Fruit fly (Drosophila melanogaster): Measurements from ENCODE around the gene tkv.
A peak's percentile ranks its signal among the peaks of the same experiment; 100 is the strongest.

The tkv gene

DNA sequence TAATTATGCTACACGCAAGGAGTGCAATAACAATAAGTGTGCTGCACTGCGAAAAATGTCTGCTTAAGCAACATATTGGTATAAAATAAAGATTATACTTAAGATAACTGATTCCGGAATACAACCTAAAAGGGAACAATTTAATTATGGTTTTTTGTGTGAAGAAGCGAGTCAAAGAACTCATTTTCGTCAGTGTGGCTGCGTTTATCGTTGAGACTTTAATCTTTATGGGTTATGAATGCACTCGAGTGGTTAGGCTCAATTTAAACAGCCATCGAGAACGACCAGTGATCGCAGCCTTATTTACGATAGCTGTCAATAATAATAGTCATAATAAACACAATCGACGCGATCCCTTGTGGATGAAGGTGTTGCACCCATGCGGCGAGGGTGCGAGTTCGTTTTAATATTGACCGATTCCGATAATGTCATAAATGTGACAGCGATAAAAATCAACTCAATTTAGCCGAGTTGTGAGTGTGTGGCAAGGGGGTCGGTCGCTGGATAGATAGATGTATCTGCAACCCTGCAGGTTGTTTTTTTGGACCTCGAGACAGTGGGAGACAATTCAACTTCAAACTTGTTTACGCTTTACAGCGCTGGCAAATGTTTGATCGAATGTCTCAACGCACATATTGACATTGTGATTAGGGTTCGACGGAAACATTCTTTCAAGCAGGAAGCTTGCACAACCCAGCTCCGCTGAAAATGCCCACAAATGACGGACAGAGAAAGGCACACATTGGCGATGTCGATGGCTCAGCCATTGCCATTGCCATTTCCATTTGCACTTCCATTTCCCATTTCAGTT is 14.9 kb downstream of the tkv start (continued):
- TF ChIP-seq gsb-n (tag; optimal IDR thresholded peaks at IDR 0.05) (peak; percentile 65), gcm2 (GFP tag; optimal IDR thresholded peaks at IDR 0.05) (no peak), CG14965 (GFP tag; optimal IDR thresholded peaks at IDR 0.05; ENCODE audit: borderline replicate concordance) (no peak), Antp (GFP tag; optimal IDR thresholded peaks at IDR 0.05) (no peak), sc (optimal IDR thresholded peaks at IDR 0.05) (no peak), sc (GFP tag; optimal IDR thresholded peaks at IDR 0.05) (peak; percentile 60), CG6854 (GFP tag; optimal IDR thresholded peaks at IDR 0.05) (no peak), Dad (GFP tag; optimal IDR thresholded peaks at IDR 0.05) (no peak), CG9797 (GFP tag; optimal IDR thresholded peaks at IDR 0.05) (peak; percentile 32), HLHmδ (GFP tag; optimal IDR thresholded peaks at IDR 0.05) (peak; percentile 92), BtbVII (GFP tag; optimal IDR thresholded peaks at IDR 0.05) (peak; percentile 25), disco-r (GFP tag; optimal IDR thresholded peaks at IDR 0.05) (no peak), kay (GFP tag; optimal IDR thresholded peaks at IDR 0.05) (no peak), Dip3 (GFP tag; optimal IDR thresholded peaks at IDR 0.05) (no peak), tll (GFP tag; optimal IDR thresholded peaks at IDR 0.05) (no peak), CoRest (tag; optimal IDR thresholded peaks at IDR 0.05) (peak; percentile 15), tap (tag; optimal IDR thresholded peaks at IDR 0.05) (peak; percentile 23), Abd-B (GFP tag; optimal IDR thresholded peaks at IDR 0.05) (peak; percentile 38), gsb (GFP tag; IDR thresholded peaks at IDR 0.05) (no peak), zfh2 (GFP tag; optimal IDR thresholded peaks at IDR 0.05) (no peak), CG31388 (GFP tag; optimal IDR thresholded peaks at IDR 0.05) (no peak), ap (GFP tag; IDR thresholded peaks at IDR 0.05) (0 out of 2 replicates have a peak, but pooled peaks have one; percentile 36), tna (GFP tag; IDR thresholded peaks at IDR 0.05; ENCODE audit: partially characterized antibody) (no peak), zen (tag; optimal IDR thresholded peaks at IDR 0.05) (no peak), YL-1 (GFP tag; optimal IDR thresholded peaks at IDR 0.05) (peak; percentile 49), CG17912 (GFP tag; optimal IDR thresholded peaks at IDR 0.05) (no peak), CG11247 (GFP tag; IDR thresholded peaks at IDR 0.05) (no peak), Lim3 (GFP tag; IDR thresholded peaks at IDR 0.05) (no peak; the same call in 1 of the 2 replicates), prd (optimal IDR thresholded peaks at IDR 0.05) (no peak), prd (GFP tag; IDR thresholded peaks at IDR 0.05) (peak; percentile 20; the same call in 1 of the 3 replicates), CG7839 (tag; optimal IDR thresholded peaks at IDR 0.05) (peak; percentile 63), ro (GFP tag; IDR thresholded peaks at IDR 0.05) (no peak), crol (GFP tag; IDR thresholded peaks at IDR 0.05) (peak; percentile 31; the same call in 1 of the 2 replicates), Bgb (GFP tag; IDR thresholded peaks at IDR 0.05; ENCODE audit: partially characterized antibody) (no peak), CG16863 (GFP tag; optimal IDR thresholded peaks at IDR 0.05) (peak; percentile 39), tgo (GFP tag; IDR thresholded peaks at IDR 0.05) (peak; percentile 51), vfl (GFP tag; optimal IDR thresholded peaks at IDR 0.05) (no peak), caup (GFP tag; optimal IDR thresholded peaks at IDR 0.05; ENCODE audit: severe bottlenecking) (no peak), CG17802 (tag; optimal IDR thresholded peaks at IDR 0.05) (no peak), Atf6 (GFP tag; IDR thresholded peaks at IDR 0.05) (no peak), aop (GFP tag; IDR thresholded peaks at IDR 0.05) (0 out of 2 replicates have a peak, but pooled peaks have one; percentile 7), CG4820 (GFP tag; optimal IDR thresholded peaks at IDR 0.05) (no peak), CG8290 (GFP tag; optimal IDR thresholded peaks at IDR 0.05) (peak; percentile 75), CG8290 (tag; optimal IDR thresholded peaks at IDR 0.05) (peak; percentile 20 to 74), MBD-R2 (GFP tag; IDR thresholded peaks at IDR 0.05) (no peak), CG18476 (GFP tag; optimal IDR thresholded peaks at IDR 0.05) (no peak), ttk (GFP tag; IDR thresholded peaks at IDR 0.05) (0 out of 2 replicates have a peak, but pooled peaks have one; percentile 11), Deaf1 (tag; optimal IDR thresholded peaks at IDR 0.05) (no peak), CG15269 (tag; optimal IDR thresholded peaks at IDR 0.05) (no peak), CG6813 (GFP tag; optimal IDR thresholded peaks at IDR 0.05) (peak; percentile 81)
